Worm (Caenorhabditis elegans) whole organism, mixed stage, embryonic: ENCODE measurements around the gene Y67H2A.7.

ENCODE experiments used
- ceh-43 ChIP-seq: fragments of 200-800 bp; sonication (Bioruptor generic); optimal IDR thresholded peaks from 2 replicates; lab custom pipeline; 2018; ENCODE audit warnings: mild to moderate bottlenecking, missing genetic modification characterization, moderate library complexity, missing compliant biosample characterization
- drap-1 ChIP-seq: fragments of 200-800 bp; sonication (Bioruptor generic); optimal IDR thresholded peaks from 3 replicates; lab custom pipeline; 2018; ENCODE audit warnings: mild to moderate bottlenecking, missing genetic modification characterization, missing compliant biosample characterization
- elt-3 ChIP-seq: fragments of 150-350 bp; optimal IDR thresholded peaks from 2 replicates; lab custom pipeline; 2014; ENCODE audit warnings: missing biosample characterization, missing genetic modification characterization
- flh-1 ChIP-seq: fragments of 200-800 bp; sonication (Bioruptor generic); optimal IDR thresholded peaks from 2 replicates; lab custom pipeline; 2018; ENCODE audit warnings: mild to moderate bottlenecking, missing genetic modification characterization, moderate library complexity, missing compliant biosample characterization
- lin-13 ChIP-seq: fragments of 150-350 bp; optimal IDR thresholded peaks from 2 replicates; lab custom pipeline; 2014; ENCODE audit warnings: missing biosample characterization, missing genetic modification characterization
- lsy-2 ChIP-seq: fragments of 150-350 bp; optimal IDR thresholded peaks from 2 replicates; lab custom pipeline; 2014; ENCODE audit warnings: missing biosample characterization, missing genetic modification characterization
- nhr-12 ChIP-seq: fragments of 150-350 bp; optimal IDR thresholded peaks from 2 replicates; lab custom pipeline; 2014; ENCODE audit warnings: missing biosample characterization, missing genetic modification characterization
- nhr-237 ChIP-seq: fragments of 150-350 bp; optimal IDR thresholded peaks from 2 replicates; lab custom pipeline; 2014; ENCODE audit warnings: missing biosample characterization, missing genetic modification characterization
- nhr-28 ChIP-seq: fragments of 150-350 bp; optimal IDR thresholded peaks from 2 replicates; lab custom pipeline; 2014; ENCODE audit warnings: missing biosample characterization, missing genetic modification characterization
- tbx-8 ChIP-seq: fragments of 200-800 bp; sonication (Bioruptor generic); optimal IDR thresholded peaks from 2 replicates; lab custom pipeline; 2018; ENCODE audit warnings: mild to moderate bottlenecking, missing genetic modification characterization, moderate library complexity, missing compliant biosample characterization
- unc-62 ChIP-seq: fragments of 150-350 bp; optimal IDR thresholded peaks from 2 replicates; lab custom pipeline; 2014; ENCODE audit warnings: missing biosample characterization, missing genetic modification reagents, missing genetic modification characterization

Y67H2A.7 gene

ce11 chrIV:13360144-13360543 lies 56.6 kb downstream of the Y67H2A.7 start, which contains the start of gene Y62E10A.3:
Y62E10A.3 (minus strand) TSS chrIV:13360244.
- no peak for TF ChIP-seq drap-1 (GFP tag; lab: Kevin White, UChicago)
- no peak for TF ChIP-seq lin-13
- no peak for TF ChIP-seq lsy-2 (tag; lab: Kevin White, UChicago)
- no peak for TF ChIP-seq unc-62 (GFP tag; lab: Kevin White, UChicago)
- TF ChIP-seq flh-1 (GFP tag; lab: Kevin White, UChicago): no peak
- TF ChIP-seq tbx-8 (GFP tag; lab: Kevin White, UChicago): no peak
- no peak for TF ChIP-seq nhr-28
- no peak for TF ChIP-seq ceh-43 (GFP tag; lab: Kevin White, UChicago)
- TF ChIP-seq elt-3: no peak
- no peak for TF ChIP-seq nhr-237 (tag; lab: Kevin White, UChicago)
- no peak for TF ChIP-seq nhr-12 (tag; lab: Kevin White, UChicago)
